Worm (Caenorhabditis elegans) whole organism, early embryonic: ENCODE measurements around the gene F08G12.5.

Experiments used
- B0310.2 ChIP-seq: sonication (generic microtip); optimal IDR thresholded peaks from 2 replicates; lab custom pipeline; 2016; ENCODE audit warnings: mild to moderate bottlenecking, missing genetic modification characterization, missing compliant biosample characterization
- F13C5.2 ChIP-seq: sonication (generic microtip); optimal IDR thresholded peaks from 2 replicates; lab custom pipeline; 2017; ENCODE audit warnings: mild to moderate bottlenecking, missing genetic modification characterization, inconsistent platforms, missing compliant biosample characterization
- aly-1 ChIP-seq: sonication (generic microtip); optimal IDR thresholded peaks from 2 replicates; lab custom pipeline; 2016; ENCODE audit warnings: missing genetic modification characterization, missing compliant biosample characterization
- ama-1 ChIP-seq: fragments of 150-350 bp; optimal IDR thresholded peaks from 2 replicates; lab custom pipeline; 2014
- ceh-13 ChIP-seq: fragments of 200-800 bp; sonication (Bioruptor generic); optimal IDR thresholded peaks from 2 replicates; lab custom pipeline; 2018; ENCODE audit warnings: mild to moderate bottlenecking, missing genetic modification characterization, missing compliant biosample characterization
- ceh-36 ChIP-seq: sonication (generic microtip); optimal IDR thresholded peaks from 2 replicates; lab custom pipeline; 2016; ENCODE audit warnings: missing genetic modification characterization, inconsistent platforms, missing compliant biosample characterization
- ets-7 ChIP-seq: sonication (generic microtip); optimal IDR thresholded peaks from 2 replicates; lab custom pipeline; 2016; ENCODE audit warnings: missing genotype, missing genetic modification characterization, missing compliant biosample characterization
- flt-1 ChIP-seq: fragments of 200-800 bp; sonication (Bioruptor generic); IDR thresholded peaks from 2 replicates; pipeline ENCODE4 v1.3.6; 2022; ENCODE audit warnings: missing genetic modification characterization, missing compliant biosample characterization
- hmbx-1 ChIP-seq: sonication (generic microtip); optimal IDR thresholded peaks from 2 replicates; lab custom pipeline; 2016; ENCODE audit warnings: mild to moderate bottlenecking, missing genetic modification characterization, missing compliant biosample characterization
- hmg-4 ChIP-seq: fragments of 200-800 bp; sonication (Bioruptor generic); optimal IDR thresholded peaks from 2 replicates; lab custom pipeline; 2018; ENCODE audit warnings: mild to moderate bottlenecking, missing genetic modification characterization, missing compliant biosample characterization
- hnd-1 ChIP-seq: sonication (generic microtip); optimal IDR thresholded peaks from 2 replicates; lab custom pipeline; 2016; ENCODE audit warnings: missing genetic modification characterization, missing compliant biosample characterization
- pes-1 ChIP-seq: fragments of 200-800 bp; sonication (Bioruptor generic); IDR thresholded peaks from 2 replicates; pipeline ENCODE4 v1.3.6; 2022; ENCODE audit warnings: missing genetic modification reagents, missing genetic modification characterization, missing compliant biosample characterization
- scrt-1 ChIP-seq: fragments of 200-800 bp; sonication (Bioruptor generic); IDR thresholded peaks from 2 replicates; pipeline ENCODE4 v1.3.6; 2022; ENCODE audit warnings: missing genetic modification characterization, missing compliant biosample characterization
- sea-1 ChIP-seq: fragments of 200-800 bp; sonication (Bioruptor generic); conservative IDR thresholded peaks from 2 replicates; pipeline ENCODE4 v1.3.6; 2022; ENCODE audit warnings: missing genetic modification characterization, missing compliant biosample characterization
- tbx-11 ChIP-seq: fragments of 200-800 bp; sonication (Bioruptor generic); IDR thresholded peaks from 2 replicates; pipeline ENCODE4 v1.3.6; 2022; ENCODE audit warnings: missing genetic modification characterization, missing compliant biosample characterization
- tbx-37 ChIP-seq: fragments of 200-800 bp; sonication (Bioruptor generic); conservative IDR thresholded peaks from 2 replicates; pipeline ENCODE4 v1.3.6; 2022; ENCODE audit warnings: missing genetic modification reagents, missing genetic modification characterization, missing compliant biosample characterization
- tra-4 ChIP-seq: sonication (generic microtip); optimal IDR thresholded peaks from 2 replicates; lab custom pipeline; 2017; ENCODE audit warnings: missing genetic modification characterization, missing compliant biosample characterization

Gene F08G12.5

ce11 chrX:11299642-11300307, 10.3 kb downstream of the F08G12.5 start, which contains the start of the genes snrp-40.1 and F08G12.3:
snrp-40.1 (minus strand) TSS chrX:11299784.
F08G12.3 (plus strand) TSS chrX:11300257.
- TF ChIP-seq hmbx-1 (tag; lab: Kevin White, UChicago) (no peak), flt-1 (GFP tag; lab: Robert Waterston, UW) (no peak), hmg-4 (GFP tag; lab: Kevin White, UChicago) (peak; percentile 82), sea-1 (GFP tag; lab: Robert Waterston, UW) (no peak), aly-1 (tag; lab: Kevin White, UChicago) (no peak), ets-7 (tag; lab: Kevin White, UChicago) (peak; percentile 13), ceh-13 (no peak), tbx-37 (GFP tag; lab: Robert Waterston, UW) (no peak), tra-4 (tag; lab: Kevin White, UChicago) (no peak), F13C5.2 (tag; lab: Kevin White, UChicago) (peak; percentile 47)

- TF ChIP-seq tbx-37 (GFP tag; lab: Robert Waterston, UW) (no peak), scrt-1 (GFP tag; lab: Robert Waterston, UW) (no peak), ceh-36 (tag; lab: Kevin White, UChicago) (no peak), flt-1 (GFP tag; lab: Robert Waterston, UW) (no peak), hmg-4 (GFP tag; lab: Kevin White, UChicago) (peak; percentile 61), B0310.2 (tag; lab: Kevin White, UChicago) (no peak), tbx-11 (no peak)
Measured at ce11 chrX:11296683-11297365, 13.3 kb downstream of the F08G12.5 start, which contains the start of gene inx-2. inx-2 (minus strand) TSS chrX:11296733.

- TF ChIP-seq B0310.2 (tag; lab: Kevin White, UChicago) (no peak), aly-1 (tag; lab: Kevin White, UChicago) (no peak), hmg-4 (GFP tag; lab: Kevin White, UChicago) (no peak), tbx-11 (no peak), tra-4 (tag; lab: Kevin White, UChicago) (no peak), pes-1 (no peak), flt-1 (GFP tag; lab: Robert Waterston, UW) (no peak), F13C5.2 (tag; lab: Kevin White, UChicago) (no peak), ceh-13 (no peak), sea-1 (GFP tag; lab: Robert Waterston, UW) (no peak), tbx-37 (GFP tag; lab: Robert Waterston, UW) (no peak), ceh-36 (tag; lab: Kevin White, UChicago) (no peak), ets-7 (tag; lab: Kevin White, UChicago) (no peak), hnd-1 (tag; lab: Kevin White, UChicago) (no peak), scrt-1 (GFP tag; lab: Robert Waterston, UW) (no peak), hmbx-1 (tag; lab: Kevin White, UChicago) (no peak), ama-1 (no peak)
Measured at ce11 chrX:11290528-11290927, 19.6 kb downstream of the F08G12.5 start.

ce11 chrX:11289925-11290324, 20.2 kb downstream of the F08G12.5 start:
- TF ChIP-seq ceh-36 (tag; lab: Kevin White, UChicago) = no peak
- no peak for TF ChIP-seq scrt-1 (GFP tag; lab: Robert Waterston, UW)

- TF ChIP-seq hmg-4 (GFP tag; lab: Kevin White, UChicago) (no peak), tbx-37 (GFP tag; lab: Robert Waterston, UW) (no peak), flt-1 (GFP tag; lab: Robert Waterston, UW) (no peak), hnd-1 (tag; lab: Kevin White, UChicago) (no peak), pes-1 (no peak), B0310.2 (tag; lab: Kevin White, UChicago) (no peak)
Measured at ce11 chrX:11287617-11288016, 22.5 kb downstream of the F08G12.5 start, which contains the start of gene F38B2.4. F38B2.4 (minus strand) TSS chrX:11287717.

- no peak for TF ChIP-seq aly-1 (tag; lab: Kevin White, UChicago)
Measured at ce11 chrX:11286246-11286645, 23.8 kb downstream of the F08G12.5 start, which contains the start of gene F38B2.3. F38B2.3 (minus strand) TSS chrX:11286346.

- TF ChIP-seq ceh-36 (tag; lab: Kevin White, UChicago) (no peak), hmg-4 (GFP tag; lab: Kevin White, UChicago) (no peak), tra-4 (tag; lab: Kevin White, UChicago) (no peak)
Measured at ce11 chrX:11281148-11281547, 28.9 kb downstream of the F08G12.5 start, which contains the start of gene F38B2.6. F38B2.6 (minus strand) TSS chrX:11281248.

ce11 chrX:11279276-11279675, 30.8 kb downstream of the F08G12.5 start, which contains the start of gene F38B2.2:
F38B2.2 (minus strand) TSS chrX:11279376.
- no peak for TF ChIP-seq B0310.2 (tag; lab: Kevin White, UChicago)
- TF ChIP-seq ceh-13 = no peak
- no peak for TF ChIP-seq hmg-4 (GFP tag; lab: Kevin White, UChicago)
- TF ChIP-seq ama-1 = no peak
- no peak for TF ChIP-seq hnd-1 (tag; lab: Kevin White, UChicago)
- no peak for TF ChIP-seq tbx-37 (GFP tag; lab: Robert Waterston, UW)
- no peak for TF ChIP-seq ceh-36 (tag; lab: Kevin White, UChicago)
- no peak for TF ChIP-seq ets-7 (tag; lab: Kevin White, UChicago)
- TF ChIP-seq sea-1 (GFP tag; lab: Robert Waterston, UW) = no peak
- TF ChIP-seq F13C5.2 (tag; lab: Kevin White, UChicago) = no peak
- TF ChIP-seq tbx-11 = no peak
- TF ChIP-seq scrt-1 (GFP tag; lab: Robert Waterston, UW) = no peak
- no peak for TF ChIP-seq tra-4 (tag; lab: Kevin White, UChicago)
- no peak for TF ChIP-seq hmbx-1 (tag; lab: Kevin White, UChicago)
- no peak for TF ChIP-seq pes-1
